Fruit fly (Drosophila melanogaster) whole organism, embryonic: ENCODE measurements around the gene mahe.

Experiments
- B-H1 ChIP-seq: fragments of 200-800 bp; sonication (Bioruptor generic); IDR thresholded peaks from 3 replicates; pipeline ENCODE4 v1.3.6; 2022; ENCODE audit warnings: missing biosample characterization, missing genetic modification characterization
- CG10431 ChIP-seq: fragments of 200-800 bp; sonication (Bioruptor generic); optimal IDR thresholded peaks from 3 replicates; lab custom pipeline; 2018; ENCODE audit warnings: missing biosample characterization, mild to moderate bottlenecking, missing genetic modification characterization
- CG11504 ChIP-seq: fragments of 200-800 bp; sonication (Bioruptor generic); optimal IDR thresholded peaks from 3 replicates; lab custom pipeline; 2019; ENCODE audit warnings: missing biosample characterization, mild to moderate bottlenecking, missing genetic modification characterization, moderate library complexity
- CG12299 ChIP-seq: fragments of 200-800 bp; sonication (Bioruptor generic); optimal IDR thresholded peaks from 2 replicates; lab custom pipeline; 2018; ENCODE audit warnings: missing biosample characterization, mild to moderate bottlenecking, missing genetic modification characterization
- CG12659 ChIP-seq: fragments of 200-800 bp; sonication (Bioruptor generic); optimal IDR thresholded peaks from 3 replicates; lab custom pipeline; 2017; ENCODE audit warnings: mild to moderate bottlenecking, missing biosample characterization, missing genetic modification reagents, missing genetic modification characterization
- CG13287 ChIP-seq: fragments of 200-800 bp; sonication (Bioruptor generic); IDR thresholded peaks from 2 replicates; pipeline ENCODE4 v1.3.6; 2022; ENCODE audit warnings: missing biosample characterization, missing genetic modification characterization; ENCODE audit not compliant: partially characterized antibody
- CG15011 ChIP-seq: fragments of 200-800 bp; sonication (Bioruptor generic); optimal IDR thresholded peaks from 3 replicates; lab custom pipeline; 2018; ENCODE audit warnings: missing biosample characterization, mild to moderate bottlenecking, missing genetic modification characterization
- CG1529 ChIP-seq: fragments of 200-800 bp; sonication (Bioruptor generic); optimal IDR thresholded peaks from 3 replicates; lab custom pipeline; 2018; ENCODE audit warnings: missing biosample characterization, missing genetic modification characterization
- CG1603 ChIP-seq: fragments of 200-800 bp; sonication (Bioruptor generic); optimal IDR thresholded peaks from 2 replicates; lab custom pipeline; 2019; ENCODE audit warnings: missing biosample characterization, mild to moderate bottlenecking, missing genetic modification characterization, moderate library complexity
- CG17912 ChIP-seq: fragments of 200-800 bp; sonication (Bioruptor generic); optimal IDR thresholded peaks from 2 replicates; lab custom pipeline; 2018; ENCODE audit warnings: missing biosample characterization, mild to moderate bottlenecking, missing genetic modification characterization
- CG18262 ChIP-seq: fragments of 200-800 bp; optimal IDR thresholded peaks from 3 replicates; lab custom pipeline; 2019; ENCODE audit warnings: missing biosample characterization, mild to moderate bottlenecking, missing genetic modification characterization, moderate library complexity
- CG2116 ChIP-seq: fragments of 200-800 bp; sonication (Bioruptor generic); optimal IDR thresholded peaks from 3 replicates; lab custom pipeline; 2018; ENCODE audit warnings: missing biosample characterization, mild to moderate bottlenecking, missing genetic modification characterization
- CG2678 ChIP-seq: fragments of 200-800 bp; sonication (Bioruptor generic); optimal IDR thresholded peaks from 3 replicates; lab custom pipeline; 2019; ENCODE audit warnings: missing biosample characterization, mild to moderate bottlenecking, missing genetic modification characterization, moderate library complexity
- CG30403 ChIP-seq: fragments of 200-800 bp; sonication (Bioruptor generic); optimal IDR thresholded peaks from 3 replicates; lab custom pipeline; 2016; ENCODE audit warnings: missing biosample characterization, missing genetic modification characterization
- CG31224 ChIP-seq: fragments of 200-800 bp; sonication (Bioruptor generic); IDR thresholded peaks from 2 replicates; pipeline ENCODE4 v1.3.6; 2022; ENCODE audit warnings: missing biosample characterization, missing genetic modification characterization
- CG32767 ChIP-seq: fragments of 200-800 bp; sonication (Bioruptor generic); IDR thresholded peaks from 2 replicates; pipeline ENCODE4 v1.3.6; 2022; ENCODE audit warnings: missing biosample characterization, missing genetic modification characterization
- CG3847 ChIP-seq: fragments of 200-800 bp; sonication (Bioruptor generic); IDR thresholded peaks from 2 replicates; pipeline ENCODE4 v1.3.6; 2022; ENCODE audit warnings: missing biosample characterization, missing genetic modification characterization
- CG4707 ChIP-seq: fragments of 200-800 bp; sonication (Bioruptor generic); optimal IDR thresholded peaks from 2 replicates; lab custom pipeline; 2018; ENCODE audit warnings: missing biosample characterization, mild to moderate bottlenecking, missing genetic modification characterization, moderate library complexity
- CG7271 ChIP-seq: fragments of 200-800 bp; sonication (Bioruptor generic); optimal IDR thresholded peaks from 2 replicates; lab custom pipeline; 2018; ENCODE audit warnings: missing biosample characterization, mild to moderate bottlenecking, missing genetic modification characterization, moderate library complexity
- CG8944 ChIP-seq: fragments of 200-800 bp; sonication (Bioruptor generic); optimal IDR thresholded peaks from 3 replicates; lab custom pipeline; 2016; ENCODE audit warnings: missing biosample characterization, missing genetic modification characterization
- CG9876 ChIP-seq: fragments of 200-800 bp; sonication (Bioruptor generic); optimal IDR thresholded peaks from 2 replicates; lab custom pipeline; 2016; ENCODE audit warnings: missing biosample characterization, missing genetic modification characterization
- Camta ChIP-seq: fragments of 200-800 bp; sonication (Bioruptor generic); optimal IDR thresholded peaks from 2 replicates; lab custom pipeline; 2016; ENCODE audit warnings: missing biosample characterization, missing genetic modification characterization
- Dad ChIP-seq: fragments of 200-800 bp; sonication (Bioruptor generic); optimal IDR thresholded peaks from 3 replicates; lab custom pipeline; 2016; ENCODE audit warnings: missing biosample characterization, missing genetic modification characterization
- ERR ChIP-seq: fragments of 200-800 bp; sonication (Bioruptor generic); optimal IDR thresholded peaks from 2 replicates; lab custom pipeline; 2016; ENCODE audit warnings: missing biosample characterization, missing genetic modification characterization
- Elba2 ChIP-seq: fragments of 200-800 bp; sonication (Bioruptor generic); optimal IDR thresholded peaks from 3 replicates; lab custom pipeline; 2016; ENCODE audit warnings: missing biosample characterization, missing genetic modification characterization
- Hr51 ChIP-seq, 2 experiments: fragments of 200-800 bp; sonication (Bioruptor generic); optimal IDR thresholded peaks; 2 replicates in 1 of 2; 3 replicates in 1 of 2; lab custom pipeline; 2016 to 2018; ENCODE audit warnings: missing biosample characterization in 2 of 2, missing genetic modification characterization in 2 of 2, mild to moderate bottlenecking in 1 of 2, moderate library complexity in 1 of 2
- Neu2 ChIP-seq: fragments of 200-800 bp; sonication (Bioruptor generic); optimal IDR thresholded peaks from 3 replicates; lab custom pipeline; 2016; ENCODE audit warnings: missing biosample characterization, missing genetic modification characterization, borderline replicate concordance
- Oli ChIP-seq: fragments of 200-800 bp; sonication (Bioruptor generic); optimal IDR thresholded peaks from 2 replicates; lab custom pipeline; 2018; ENCODE audit warnings: missing biosample characterization, mild to moderate bottlenecking, missing genetic modification characterization, moderate library complexity
- Scr ChIP-seq: fragments of 200-800 bp; sonication (Bioruptor generic); IDR thresholded peaks from 2 replicates; pipeline ENCODE4 v1.3.6; 2022; ENCODE audit warnings: missing biosample characterization, missing genetic modification characterization; ENCODE audit not compliant: partially characterized antibody
- Ssrp ChIP-seq: fragments of 200-800 bp; sonication (Bioruptor generic); optimal IDR thresholded peaks from 2 replicates; lab custom pipeline; 2018; ENCODE audit warnings: missing biosample characterization, mild to moderate bottlenecking, missing genetic modification characterization, moderate library complexity
- Stat92E ChIP-seq, 3 experiments: fragments of >200 bp in 2 of 3; fragments of 200-800 bp in 1 of 3; sonication (Bioruptor generic) in 1 of 3; optimal IDR thresholded peaks; 2 replicates each; lab custom pipeline; 2017 to 2019; ENCODE audit warnings: missing biosample characterization in 3 of 3, missing genetic modification characterization in 3 of 3, mild to moderate bottlenecking in 1 of 3, moderate library complexity in 1 of 3
- TFAM ChIP-seq: fragments of 200-800 bp; sonication (Bioruptor generic); optimal IDR thresholded peaks from 2 replicates; lab custom pipeline; 2017; ENCODE audit warnings: missing biosample characterization, missing genetic modification characterization, inconsistent platforms
- ac ChIP-seq: fragments of 200-800 bp; sonication (Bioruptor generic); optimal IDR thresholded peaks from 3 replicates; lab custom pipeline; 2017; ENCODE audit warnings: missing biosample characterization, mild to moderate bottlenecking, missing genetic modification characterization
- al ChIP-seq: fragments of 200-800 bp; sonication (Bioruptor generic); IDR thresholded peaks from 2 replicates; pipeline ENCODE4 v1.3.6; 2022; ENCODE audit warnings: missing biosample characterization, missing genetic modification characterization
- amos ChIP-seq: fragments of 200-800 bp; sonication (Bioruptor generic); IDR thresholded peaks from 2 replicates; pipeline ENCODE4 v1.3.6; 2022; ENCODE audit warnings: missing biosample characterization, missing genetic modification characterization; ENCODE audit not compliant: partially characterized antibody
- cas ChIP-seq: fragments of 200-800 bp; sonication (Bioruptor generic); IDR thresholded peaks from 2 replicates; pipeline ENCODE4 v1.3.6; 2022; ENCODE audit warnings: missing biosample characterization, missing genetic modification characterization
- ci ChIP-seq: fragments of 200-800 bp; sonication (Bioruptor generic); IDR thresholded peaks from 3 replicates; pipeline ENCODE4 v1.3.6; 2022; ENCODE audit warnings: missing biosample characterization, missing genetic modification characterization
- disco-r ChIP-seq: fragments of 200-800 bp; sonication (Bioruptor generic); optimal IDR thresholded peaks from 2 replicates; lab custom pipeline; 2016; ENCODE audit warnings: missing biosample characterization, missing genetic modification characterization
- dmrt11E ChIP-seq: fragments of 200-800 bp; sonication (Bioruptor generic); optimal IDR thresholded peaks from 3 replicates; lab custom pipeline; 2018; ENCODE audit warnings: missing biosample characterization, mild to moderate bottlenecking, missing genetic modification characterization, moderate library complexity
- esg ChIP-seq: fragments of 200-800 bp; sonication (Bioruptor generic); conservative IDR thresholded peaks from 2 replicates; pipeline ENCODE4 v1.3.6; 2022; ENCODE audit warnings: missing biosample characterization, missing genetic modification characterization
- gem ChIP-seq: fragments of 200-800 bp; sonication (Bioruptor generic); optimal IDR thresholded peaks from 2 replicates; lab custom pipeline; 2019; ENCODE audit warnings: missing biosample characterization, mild to moderate bottlenecking, missing genetic modification characterization, moderate library complexity
- jing ChIP-seq: fragments of 200-800 bp; sonication (Bioruptor generic); optimal IDR thresholded peaks from 2 replicates; lab custom pipeline; 2018; ENCODE audit warnings: missing biosample characterization, mild to moderate bottlenecking, missing genetic modification characterization
- lmd ChIP-seq: fragments of 200-800 bp; sonication (Bioruptor generic); IDR thresholded peaks from 2 replicates; pipeline ENCODE4 v1.3.6; 2022; ENCODE audit warnings: missing biosample characterization, missing genetic modification characterization
- lola ChIP-seq, 3 experiments: fragments of >200 bp in 2 of 3; fragments of 200-800 bp in 1 of 3; sonication (Bioruptor generic) in 1 of 3; optimal IDR thresholded peaks; 2 replicates each; lab custom pipeline; 2017 to 2019; ENCODE audit warnings: missing biosample characterization in 3 of 3, missing genetic modification characterization in 3 of 3, mild to moderate bottlenecking in 1 of 3, moderate library complexity in 1 of 3
- pb ChIP-seq: fragments of 200-800 bp; sonication (Bioruptor generic); optimal IDR thresholded peaks from 3 replicates; lab custom pipeline; 2016; ENCODE audit warnings: missing biosample characterization, missing genetic modification characterization
- repo ChIP-seq: fragments of 200-800 bp; sonication (Bioruptor generic); optimal IDR thresholded peaks from 2 replicates; lab custom pipeline; 2016; ENCODE audit warnings: missing biosample characterization, missing genetic modification characterization
- sima ChIP-seq: fragments of 200-800 bp; sonication (Bioruptor generic); optimal IDR thresholded peaks from 2 replicates; lab custom pipeline; 2016; ENCODE audit warnings: missing biosample characterization, missing genetic modification characterization
- trem ChIP-seq: fragments of 200-800 bp; optimal IDR thresholded peaks from 3 replicates; lab custom pipeline; 2019; ENCODE audit warnings: missing biosample characterization, mild to moderate bottlenecking, missing genetic modification characterization, moderate library complexity

The mahe gene

DNA sequence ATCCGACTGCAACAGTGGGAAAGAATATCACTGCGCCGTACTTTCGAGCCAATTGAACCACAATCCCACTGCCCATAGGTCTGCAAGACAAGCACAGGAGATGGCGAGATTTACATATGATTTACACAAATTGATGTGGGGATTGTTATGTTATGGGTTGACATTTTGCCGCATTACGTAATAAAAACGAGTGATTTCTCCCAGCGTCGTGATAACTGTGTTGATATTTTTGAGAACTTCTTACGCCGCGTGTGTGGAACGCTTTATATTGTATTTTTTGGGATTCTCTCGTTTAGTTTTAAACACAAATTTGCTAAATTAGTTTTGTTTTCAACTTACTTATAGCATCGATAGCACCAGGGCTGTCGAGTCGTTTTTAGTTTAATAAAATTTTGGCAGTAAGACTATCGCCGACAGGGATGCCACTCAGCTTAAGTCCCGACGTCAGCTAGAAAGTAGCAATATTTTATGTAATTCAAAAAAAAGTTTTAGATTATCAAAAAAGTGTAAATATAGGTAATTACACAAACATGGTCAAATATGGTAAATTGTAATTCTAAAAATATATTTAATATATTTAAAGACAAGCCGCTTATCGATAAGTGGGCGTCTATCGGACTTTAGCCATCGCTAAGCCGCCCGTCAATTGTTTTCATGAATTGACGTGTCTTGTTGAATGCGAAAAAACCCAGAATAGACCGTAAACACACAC is 37.6 kb downstream of the mahe start, which contains the start of the genes CG45089, ND-MNLL and p115 (continued):
- TF ChIP-seq CG9876 (no peak), cas (GFP tag; lab: Robert Waterston, UW) (peak; percentile 55; the same call in 1 of the 2 replicates), al (GFP tag; lab: Robert Waterston, UW) (peak; percentile 46; the same call in 1 of the 2 replicates), CG11504 (tag; lab: Kevin White, UChicago) (peak; percentile 65), repo (GFP tag; lab: Kevin White, UChicago) (no peak), ERR (no peak), lmd (peak; percentile 62), dmrt11E (tag; lab: Kevin White, UChicago) (peak; percentile 56), TFAM (GFP tag; lab: Kevin White, UChicago) (no peak), CG30403 (peak; percentile 75), CG2116 (GFP tag; lab: Kevin White, UChicago) (peak; percentile 82), Dad (peak; percentile 4), trem (peak; percentile 87), CG12299 (tag; lab: Kevin White, UChicago) (no peak), CG3847 (GFP tag; lab: Robert Waterston, UW) (peak; percentile 60), Elba2 (GFP tag; lab: Kevin White, UChicago) (peak; percentile 67), ac (no peak), amos (GFP tag; lab: Robert Waterston, UW) (peak; percentile 57), CG1529 (GFP tag; lab: Kevin White, UChicago) (peak; percentile 6), CG18262 (tag; lab: Kevin White, UChicago) (peak; percentile 62), sima (GFP tag; lab: Kevin White, UChicago) (no peak), CG10431 (GFP tag; lab: Kevin White, UChicago) (no peak), CG31224 (no peak), Neu2 (no peak), ci (no peak), gem (peak; percentile 78), B-H1 (GFP tag; lab: Robert Waterston, UW) (no peak), lola (GFP tag; optimal IDR thresholded peaks at IDR 0.05; lab: Kevin White, UChicago) (peak in 1 of 3 experiments; percentile 58), Oli (tag; lab: Kevin White, UChicago) (no peak), CG2678 (tag; lab: Kevin White, UChicago) (peak; percentile 69), CG15011 (GFP tag; lab: Kevin White, UChicago) (no peak), CG7271 (no peak), CG13287 (GFP tag; lab: Robert Waterston, UW) (peak; percentile 81), Ssrp (tag; lab: Kevin White, UChicago) (peak; percentile 35), Hr51 (GFP tag; optimal IDR thresholded peaks at IDR 0.05; lab: Kevin White, UChicago) (peak; percentile 35 to 64), CG4707 (GFP tag; lab: Kevin White, UChicago) (no peak), Stat92E (GFP tag; optimal IDR thresholded peaks at IDR 0.05; lab: Kevin White, UChicago) (no peak), CG1603 (tag; lab: Kevin White, UChicago) (peak; percentile 27), disco-r (GFP tag; lab: Kevin White, UChicago) (no peak), pb (GFP tag; lab: Kevin White, UChicago) (no peak), CG17912 (no peak), CG32767 (GFP tag; lab: Robert Waterston, UW) (no peak), CG8944 (GFP tag; lab: Kevin White, UChicago) (no peak), esg (GFP tag; lab: Robert Waterston, UW) (no peak; the same call in 1 of the 2 replicates), jing (GFP tag; lab: Kevin White, UChicago) (no peak), Scr (GFP tag; lab: Robert Waterston, UW) (peak; percentile 72), CG12659 (GFP tag; lab: Kevin White, UChicago) (peak; percentile 68), Camta (no peak)
